Fruit fly (Drosophila melanogaster): ENCODE measurements around the gene AhcyL2.

AhcyL2 gene

DNA sequence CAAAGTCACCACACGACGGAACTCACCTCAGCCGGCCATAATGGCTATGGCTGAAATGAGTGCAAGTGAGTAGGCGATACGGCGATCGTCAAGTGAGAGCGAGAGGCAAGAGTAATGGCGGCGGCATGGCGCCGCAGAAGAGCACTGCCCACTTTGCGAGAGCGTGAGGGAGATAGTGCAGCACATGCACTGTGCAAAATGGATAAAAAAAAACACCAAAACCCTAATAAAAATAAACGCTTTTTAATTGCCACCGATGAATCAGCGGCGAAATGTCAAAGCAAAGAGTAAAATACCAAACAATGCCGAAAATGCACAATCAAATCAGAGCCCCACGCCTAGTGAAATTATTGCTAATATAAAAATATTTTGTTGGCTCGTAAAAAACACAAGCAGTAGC, 33.3 kb downstream of the AhcyL2 start (continued):
- no peak for TF ChIP-seq Kr (GFP tag; optimal IDR thresholded peaks at IDR 0.05)
- no peak for TF ChIP-seq her (GFP tag; optimal IDR thresholded peaks at IDR 0.05)
- TF ChIP-seq Xbp1 (GFP tag; optimal IDR thresholded peaks at IDR 0.05), result peak; percentile 20
- TF ChIP-seq D (optimal IDR thresholded peaks at IDR 0.05), result no peak
- no peak for TF ChIP-seq D (GFP tag; optimal IDR thresholded peaks at IDR 0.05)
- no peak for TF ChIP-seq Hmx (GFP tag; optimal IDR thresholded peaks at IDR 0.05)
- no peak for TF ChIP-seq CG17186 (GFP tag; optimal IDR thresholded peaks at IDR 0.05)
- no peak for TF ChIP-seq CG2712 (tag; optimal IDR thresholded peaks at IDR 0.05)
- TF ChIP-seq CG12391 (tag; optimal IDR thresholded peaks at IDR 0.05), result no peak
- TF ChIP-seq TFAM (GFP tag; optimal IDR thresholded peaks at IDR 0.05), result no peak
- TF ChIP-seq CG9817 (tag; optimal IDR thresholded peaks at IDR 0.05), result no peak
- TF ChIP-seq CG17829 (tag; optimal IDR thresholded peaks at IDR 0.05), result no peak
- peak; percentile 27 for TF ChIP-seq CG10543 (GFP tag; optimal IDR thresholded peaks at IDR 0.05)
- no peak for TF ChIP-seq CG17802 (tag; optimal IDR thresholded peaks at IDR 0.05)
- peak; percentile 59; the same call in 1 of the 3 replicates for TF ChIP-seq z (GFP tag; IDR thresholded peaks at IDR 0.05)
- TF ChIP-seq sima (GFP tag; optimal IDR thresholded peaks at IDR 0.05), result no peak
- TF ChIP-seq wor (GFP tag; IDR thresholded peaks at IDR 0.05), result no peak
- peak; percentile 34 for TF ChIP-seq oc (tag; optimal IDR thresholded peaks at IDR 0.05)
- TF ChIP-seq Ets97D (GFP tag; optimal IDR thresholded peaks at IDR 0.05), result peak; percentile 1
- TF ChIP-seq CG32767 (GFP tag; IDR thresholded peaks at IDR 0.05), result peak; percentile 65; the same call in 1 of the 2 replicates
- TF ChIP-seq Jarid2 (GFP tag; optimal IDR thresholded peaks at IDR 0.05), result no peak
- TF ChIP-seq da (GFP tag; optimal IDR thresholded peaks at IDR 0.05), result no peak
- no peak for TF ChIP-seq Hsf (GFP tag; optimal IDR thresholded peaks at IDR 0.05)
- peak; percentile 46 for TF ChIP-seq CG15479 (GFP tag; optimal IDR thresholded peaks at IDR 0.05)
- TF ChIP-seq pan (optimal IDR thresholded peaks at IDR 0.05), result no peak
- TF ChIP-seq pan (GFP tag; optimal IDR thresholded peaks at IDR 0.05 in 1 of 2, IDR thresholded peaks at IDR 0.05 in 1 of 2), result peak in 1 of 2 experiments; percentile 64
- TF ChIP-seq CG17568 (GFP tag; optimal IDR thresholded peaks at IDR 0.05), result no peak
- peak; percentile 1 for TF ChIP-seq CG2116 (GFP tag; optimal IDR thresholded peaks at IDR 0.05)
- TF ChIP-seq mirr (GFP tag; optimal IDR thresholded peaks at IDR 0.05), result no peak
- TF ChIP-seq Atf3 (GFP tag; optimal IDR thresholded peaks at IDR 0.05), result no peak
- 0 out of 2 replicates have a peak, but pooled peaks have one; percentile 23 for TF ChIP-seq wdn (GFP tag; IDR thresholded peaks at IDR 0.05)
- TF ChIP-seq sens (GFP tag), result peak; percentile 85
- peak; percentile 59; the same call in 1 of the 2 replicates for TF ChIP-seq chm (GFP tag; IDR thresholded peaks at IDR 0.05)
- TF ChIP-seq lbe (GFP tag; optimal IDR thresholded peaks at IDR 0.05), result no peak
- no peak for TF ChIP-seq Asciz (GFP tag; optimal IDR thresholded peaks at IDR 0.05)
- TF ChIP-seq lab (GFP tag; optimal IDR thresholded peaks at IDR 0.05), result no peak
- no peak for TF ChIP-seq CG17361 (GFP tag; IDR thresholded peaks at IDR 0.05)
- TF ChIP-seq CG32772 (GFP tag; IDR thresholded peaks at IDR 0.05), result no peak; the same call in 1 of the 2 replicates
- no peak for TF ChIP-seq dan (GFP tag; IDR thresholded peaks at IDR 0.05)
- no peak for TF ChIP-seq grau (tag; optimal IDR thresholded peaks at IDR 0.05)
- TF ChIP-seq pzg (GFP tag; optimal IDR thresholded peaks at IDR 0.05), result no peak
- TF ChIP-seq Pdp1 (GFP tag; optimal IDR thresholded peaks at IDR 0.05), result peak in 1 of 2 experiments; percentile 16
- TF ChIP-seq tup (GFP tag; optimal IDR thresholded peaks at IDR 0.05), result no peak
- no peak for TF ChIP-seq hkb (optimal IDR thresholded peaks at IDR 0.05)
- TF ChIP-seq hkb (GFP tag; IDR thresholded peaks at IDR 0.05), result peak; percentile 54; the same call in 1 of the 2 replicates
- no peak for TF ChIP-seq GATAe (GFP tag; conservative IDR thresholded peaks at IDR 0.05)
- TF ChIP-seq p53 (GFP tag; optimal IDR thresholded peaks at IDR 0.05), result no peak
- peak; percentile 21 for TF ChIP-seq Deaf1 (tag; optimal IDR thresholded peaks at IDR 0.05)
- no peak for TF ChIP-seq HLH54F (GFP tag; optimal IDR thresholded peaks at IDR 0.05)
- TF ChIP-seq kah (GFP tag; optimal IDR thresholded peaks at IDR 0.05), result no peak
- TF ChIP-seq MBD-R2 (GFP tag; IDR thresholded peaks at IDR 0.05), result no peak
- TF ChIP-seq Fer1 (GFP tag; optimal IDR thresholded peaks at IDR 0.05), result no peak

All from whole organism, embryonic.